Worm (Caenorhabditis elegans): ENCODE data around the gene F37C12.21.

Gene F37C12.21

ce11 chrIII:7165276-7165675 is 22.9 kb upstream of the F37C12.21 start:
- TF ChIP-seq snpc-4 (tag; optimal IDR thresholded peaks at IDR 0.05) (no peak), unc-62 (GFP tag; optimal IDR thresholded peaks at IDR 0.05 in 1 of 2) (no peak), unc-62 (tag; optimal IDR thresholded peaks at IDR 0.05) (no peak), fos-1 (tag; optimal IDR thresholded peaks at IDR 0.05) (no peak), unc-130 (GFP tag; optimal IDR thresholded peaks at IDR 0.05) (peak; percentile 19)

DNA sequence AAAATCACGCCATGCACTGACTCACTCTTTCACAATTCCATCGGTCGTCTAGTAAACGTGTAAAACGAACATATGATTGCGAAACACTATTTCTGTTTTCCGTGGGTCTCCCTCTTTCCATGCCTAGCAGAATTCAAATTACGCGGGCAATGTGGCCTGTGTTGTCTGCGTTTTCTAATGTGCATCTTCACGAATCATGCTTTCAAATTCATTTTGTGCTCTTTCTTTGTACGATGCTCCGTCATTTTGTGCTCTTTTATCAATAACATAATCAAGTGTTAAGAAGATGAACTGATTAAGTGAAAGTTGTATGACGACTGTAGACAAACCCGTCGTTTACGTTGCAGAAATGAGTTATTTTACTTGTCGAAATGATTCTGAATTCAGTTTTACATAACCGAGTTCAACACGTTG is 22.3 kb upstream of the F37C12.21 start:
- TF ChIP-seq unc-39 (tag; optimal IDR thresholded peaks at IDR 0.05) (no peak), F37D6.2 (tag; optimal IDR thresholded peaks at IDR 0.05) (no peak), nhr-11 (tag; optimal IDR thresholded peaks at IDR 0.05) (peak; percentile 35), lin-13 (GFP tag; optimal IDR thresholded peaks at IDR 0.05) (peak; percentile 49), dmd-8 (GFP tag; IDR thresholded peaks at IDR 0.05) (no peak), nhr-6 (tag; optimal IDR thresholded peaks at IDR 0.05) (peak; percentile 58), snpc-4 (tag; optimal IDR thresholded peaks at IDR 0.05) (no peak), gei-8 (GFP tag; optimal IDR thresholded peaks at IDR 0.05) (peak; percentile 53), egl-27 (tag; optimal IDR thresholded peaks at IDR 0.05) (no peak), sdz-12 (GFP tag; optimal IDR thresholded peaks at IDR 0.05) (no peak), jun-1 (tag; optimal IDR thresholded peaks at IDR 0.05) (peak; percentile 29), Y75B8A.6 (GFP tag; IDR thresholded peaks at IDR 0.05) (no peak), mxl-2 (GFP tag; conservative IDR thresholded peaks at IDR 0.05) (no peak), daf-8 (GFP tag; IDR thresholded peaks at IDR 0.05) (no peak), ztf-11 (tag; optimal IDR thresholded peaks at IDR 0.05) (no peak), T20F7.1 (GFP tag; optimal IDR thresholded peaks at IDR 0.05) (peak; percentile 63), Y48G9A.11 (GFP tag; IDR thresholded peaks at IDR 0.05) (no peak), dpl-1 (GFP tag; optimal IDR thresholded peaks at IDR 0.05) (peak; percentile 69), nhr-48 (tag; optimal IDR thresholded peaks at IDR 0.05) (peak; percentile 60), zfp-2 (tag; optimal IDR thresholded peaks at IDR 0.05) (no peak), hif-1 (tag; optimal IDR thresholded peaks at IDR 0.05) (peak in 1 of 2 experiments; percentile 63), ces-1 (GFP tag; optimal IDR thresholded peaks at IDR 0.05) (no peak), attf-4 (tag; optimal IDR thresholded peaks at IDR 0.05) (no peak), dmd-6 (GFP tag; IDR thresholded peaks at IDR 0.05) (peak; percentile 92), nhr-111 (GFP tag; optimal IDR thresholded peaks at IDR 0.05) (no peak), snpc-1.2 (GFP tag; IDR thresholded peaks at IDR 0.05) (no peak), Y5F2A.4 (GFP tag; optimal IDR thresholded peaks at IDR 0.05) (no peak), nhr-28 (tag; optimal IDR thresholded peaks at IDR 0.05) (peak; percentile 87), lin-1 (GFP tag; IDR thresholded peaks at IDR 0.05) (peak; percentile 67), F26F4.8 (GFP tag; conservative IDR thresholded peaks at IDR 0.05) (no peak), hmg-1.1 (GFP tag; IDR thresholded peaks at IDR 0.05) (peak; percentile 8; the same call in 1 of the 2 replicates), lsy-2 (tag; optimal IDR thresholded peaks at IDR 0.05) (peak in 1 of 2 experiments; percentile 70), lin-15B (tag; optimal IDR thresholded peaks at IDR 0.05) (no peak), dve-1 (tag; optimal IDR thresholded peaks at IDR 0.05; ENCODE audit: insufficient read depth) (peak; percentile 72), madf-5 (GFP tag; IDR thresholded peaks at IDR 0.05) (no peak), zag-1 (tag; optimal IDR thresholded peaks at IDR 0.05) (no peak), dmd-9 (GFP tag; IDR thresholded peaks at IDR 0.05) (no peak), pqm-1 (tag; optimal IDR thresholded peaks at IDR 0.05) (peak; percentile 96), aly-2 (tag; optimal IDR thresholded peaks at IDR 0.05) (no peak), daf-16 (GFP tag; optimal IDR thresholded peaks at IDR 0.05) (peak in 1 of 2 experiments; percentile 28), daf-16 (tag; optimal IDR thresholded peaks at IDR 0.05) (peak; percentile 92), zfp-3 (GFP tag; conservative IDR thresholded peaks at IDR 0.05) (no peak), php-3 (GFP tag; IDR thresholded peaks at IDR 0.05) (peak; percentile 52), nhr-102 (tag; optimal IDR thresholded peaks at IDR 0.05) (peak; percentile 77), D1046.2 (GFP tag; IDR thresholded peaks at IDR 0.05) (no peak), mxl-3 (GFP tag; optimal IDR thresholded peaks at IDR 0.05) (peak; percentile 67), saeg-2 (GFP tag; IDR thresholded peaks at IDR 0.05) (peak; percentile 58; the same call in 1 of the 2 replicates)

All from whole organism, L4 larva.